Fruit fly (Drosophila melanogaster) whole organism, pupa: ENCODE measurements around the gene CG7465.

Experiments used
- CG10348 ChIP-seq: fragments of 200-800 bp; sonication (Bioruptor generic); IDR thresholded peaks from 2 replicates; pipeline ENCODE4 v1.3.6; 2022; ENCODE audit warnings: missing biosample characterization, missing genetic modification characterization
- CG34367 ChIP-seq: fragments of 200-800 bp; sonication (Bioruptor generic); optimal IDR thresholded peaks from 2 replicates; lab custom pipeline; 2018; ENCODE audit warnings: missing biosample characterization, mild to moderate bottlenecking, missing genetic modification characterization

DNA sequence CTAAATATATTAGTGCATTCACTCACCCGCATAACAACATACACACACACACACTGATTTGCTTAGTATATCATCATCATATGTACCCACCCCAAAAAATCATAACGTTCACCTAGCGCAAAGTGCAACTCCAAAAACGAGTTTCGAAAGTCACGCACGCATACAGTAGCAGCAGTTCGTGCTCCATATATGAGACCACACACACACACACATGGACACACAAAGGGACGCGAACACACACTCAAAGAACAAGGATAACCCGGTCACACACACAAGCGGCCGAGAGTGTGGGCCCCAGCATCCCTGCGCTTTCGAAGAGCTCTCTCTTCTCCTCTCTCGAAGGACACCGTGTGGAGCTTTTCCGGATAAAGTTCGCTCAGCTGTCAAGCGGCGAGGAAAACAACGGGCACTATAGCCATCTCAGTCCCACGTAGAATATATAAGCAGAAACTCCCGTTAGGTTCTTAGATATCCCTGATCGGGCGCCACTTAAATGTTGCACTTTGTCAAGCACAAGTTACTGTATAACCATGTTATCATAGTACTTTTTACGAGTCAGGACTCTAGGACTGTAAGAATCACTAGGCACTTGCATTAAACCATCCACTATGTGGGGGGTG is 48.9 kb upstream of the CG7465 start:
- TF ChIP-seq CG34367 (no peak), CG10348 (GFP tag; lab: Robert Waterston, UW) (no peak)
